Worm (Caenorhabditis elegans): Measurements from ENCODE around the gene C05G5.3.

- TF ChIP-seq egl-27 (tag; optimal IDR thresholded peaks at IDR 0.05) (no peak), nhr-76 (tag; optimal IDR thresholded peaks at IDR 0.05) (no peak), skn-1 (tag; optimal IDR thresholded peaks at IDR 0.05) (no peak), unc-130 (tag; optimal IDR thresholded peaks at IDR 0.05) (no peak), fos-1 (tag; optimal IDR thresholded peaks at IDR 0.05) (no peak), pax-3 (tag; optimal IDR thresholded peaks at IDR 0.05) (no peak), ceh-63 (GFP tag; optimal IDR thresholded peaks at IDR 0.05) (no peak), lin-13 (GFP tag; optimal IDR thresholded peaks at IDR 0.05) (no peak), sox-4 (tag; optimal IDR thresholded peaks at IDR 0.05) (no peak), ceh-90 (tag; optimal IDR thresholded peaks at IDR 0.05) (no peak), nhr-237 (tag; optimal IDR thresholded peaks at IDR 0.05) (no peak), elt-2 (tag; optimal IDR thresholded peaks at IDR 0.05) (peak; percentile 32), nhr-85 (tag) (no peak)
These were observed 7.3 kb downstream of the C05G5.3 start for ce11 chrX:14744496-14744895.

Data from whole organism, L1 larva.